Worm (Caenorhabditis elegans): Measurements from ENCODE around the gene R02F2.1.

R02F2.1 gene

DNA sequence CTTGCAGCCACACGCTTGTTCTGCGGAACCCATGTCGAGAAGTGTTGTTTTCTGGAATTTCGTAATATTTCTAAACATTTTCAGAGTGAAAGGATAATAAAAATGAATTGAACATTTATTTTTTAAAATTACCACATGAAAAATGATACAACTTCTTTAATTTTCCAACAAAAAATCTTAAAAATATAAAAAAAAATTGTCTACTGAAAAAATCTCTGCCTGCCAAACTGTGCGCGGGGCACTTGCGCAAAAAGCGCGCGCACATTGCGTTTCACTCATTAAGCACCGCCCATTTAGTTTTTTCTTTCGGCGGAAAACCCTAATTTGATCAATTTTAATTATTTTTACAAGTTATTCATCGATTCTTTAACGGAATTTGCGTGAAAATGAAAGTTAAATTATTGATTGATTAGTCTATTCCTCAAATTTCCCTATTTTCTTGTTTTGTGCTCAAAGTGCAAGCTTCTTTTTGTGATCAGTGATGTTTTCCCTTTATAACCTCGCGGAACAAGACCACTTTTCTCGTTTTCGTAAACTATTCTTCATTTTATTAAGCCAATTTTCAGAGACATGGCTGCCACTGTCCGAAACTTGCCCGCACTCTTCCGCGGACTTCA is 53.3 kb downstream of the R02F2.1 start, which contains the start of the genes nmad-1 and hach-1 (continued):
- TF ChIP-seq tbx-7 (tag; optimal IDR thresholded peaks at IDR 0.05) (peak; percentile 53), hlh-30 (tag; optimal IDR thresholded peaks at IDR 0.05; ENCODE audit: insufficient read depth) (no peak), hlh-13 (GFP tag; optimal IDR thresholded peaks at IDR 0.05) (peak; percentile 86), ceh-45 (GFP tag; IDR thresholded peaks at IDR 0.05) (peak; percentile 75), T23F11.4 (GFP tag; optimal IDR thresholded peaks at IDR 0.05) (peak; percentile 80), lim-6 (tag; optimal IDR thresholded peaks at IDR 0.05) (peak; percentile 54), ceh-2 (tag; optimal IDR thresholded peaks at IDR 0.05) (peak; percentile 96), pat-9 (tag; optimal IDR thresholded peaks at IDR 0.05) (peak; percentile 94), npax-4 (tag; optimal IDR thresholded peaks at IDR 0.05) (peak; percentile 89), ceh-18 (tag; optimal IDR thresholded peaks at IDR 0.05) (peak; percentile 69), ref-2 (tag; optimal IDR thresholded peaks at IDR 0.05) (peak; percentile 89), hlh-15 (tag; optimal IDR thresholded peaks at IDR 0.05) (peak; percentile 85), nfya-1 (tag; optimal IDR thresholded peaks at IDR 0.05) (peak; percentile 87), ceh-31 (tag; optimal IDR thresholded peaks at IDR 0.05) (peak; percentile 92), nhr-11 (tag; optimal IDR thresholded peaks at IDR 0.05) (no peak), gmeb-2 (tag; optimal IDR thresholded peaks at IDR 0.05) (peak; percentile 90), ttx-3 (tag; optimal IDR thresholded peaks at IDR 0.05) (peak; percentile 95), pqm-1 (tag; optimal IDR thresholded peaks at IDR 0.05) (peak; percentile 52), ceh-34 (tag; optimal IDR thresholded peaks at IDR 0.05) (peak; percentile 92), che-1 (tag; optimal IDR thresholded peaks at IDR 0.05) (peak; percentile 89), ceh-9 (tag; optimal IDR thresholded peaks at IDR 0.05) (peak; percentile 67), ztf-16 (tag; optimal IDR thresholded peaks at IDR 0.05) (peak; percentile 85), F13H6.1 (tag; optimal IDR thresholded peaks at IDR 0.05) (peak; percentile 93), ceh-22 (tag; optimal IDR thresholded peaks at IDR 0.05) (no peak), hlh-6 (tag; optimal IDR thresholded peaks at IDR 0.05) (peak; percentile 82), rnt-1 (tag; optimal IDR thresholded peaks at IDR 0.05) (peak; percentile 81), odd-2 (tag; optimal IDR thresholded peaks at IDR 0.05) (peak; percentile 90), unc-86 (tag; optimal IDR thresholded peaks at IDR 0.05) (peak; percentile 93), lin-11 (tag; optimal IDR thresholded peaks at IDR 0.05) (peak; percentile 85), dmd-4 (tag; optimal IDR thresholded peaks at IDR 0.05; ENCODE audit: borderline replicate concordance) (peak; percentile 56), ets-4 (tag; optimal IDR thresholded peaks at IDR 0.05) (peak; percentile 90), ceh-30 (tag; optimal IDR thresholded peaks at IDR 0.05) (peak; percentile 77)
